Worm (Caenorhabditis elegans): ENCODE data around the gene srbc-8.

ce11 chrV:7520077-7520476 is 35.2 kb upstream of the srbc-8 start, which contains the start of gene srb-19:
- TF ChIP-seq him-1 (tag; optimal IDR thresholded peaks at IDR 0.05) (no peak), dao-5 (tag; optimal IDR thresholded peaks at IDR 0.05) (no peak)
